Fruit fly (Drosophila melanogaster) whole organism: ENCODE data around the gene CG32523.

Experiments
- CG8478 ChIP-seq: fragments of >200 bp; optimal IDR thresholded peaks from 2 replicates; lab custom pipeline; 2018; ENCODE audit warnings: inconsistent platforms
- Dll ChIP-seq: fragments of >200 bp; optimal IDR thresholded peaks from 2 replicates; lab custom pipeline; 2017
- EcR ChIP-seq, 2 experiments: fragments of >200 bp; optimal IDR thresholded peaks; 2 replicates each; lab custom pipeline; 2017; ENCODE audit warnings: missing biosample characterization in 2 of 2, missing genetic modification characterization in 2 of 2, missing genetic modification reagents in 2 of 2
- pan ChIP-seq: fragments of >200 bp; optimal IDR thresholded peaks from 2 replicates; lab custom pipeline; 2017
- psq ChIP-seq: fragments of >200 bp; optimal IDR thresholded peaks from 2 replicates; lab custom pipeline; 2017
- usp ChIP-seq: fragments of >200 bp; optimal IDR thresholded peaks from 2 replicates; lab custom pipeline; 2017; ENCODE audit warnings: missing biosample characterization, missing genetic modification characterization, mixed read lengths

Gene CG32523

DNA sequence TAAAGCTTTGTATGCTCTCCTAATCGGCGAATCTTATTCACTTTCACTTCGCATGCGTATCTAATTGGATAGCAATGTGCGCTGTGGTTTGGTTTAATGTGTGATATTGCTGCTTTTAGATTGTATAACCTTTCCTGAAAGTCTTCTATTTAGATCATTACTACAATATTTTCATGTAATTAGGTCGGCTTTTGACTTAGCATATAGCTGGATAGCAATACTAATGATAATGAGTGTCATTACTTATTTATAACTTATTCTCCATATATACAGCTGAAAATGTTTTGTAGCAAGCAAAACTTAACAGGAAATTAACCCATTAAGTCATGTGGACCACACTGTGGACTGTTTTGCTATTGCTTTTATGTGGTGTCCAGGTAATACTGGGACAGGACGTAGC lies at the start of gene CG32523:
TSS of gene CG32523 (plus strand) at position 301 of the 400 bp plus-strand sequence.
- TF ChIP-seq Dll (lab: Kevin White, UChicago) (no peak), pan (lab: Kevin White, UChicago) (no peak), EcR (GFP tag; optimal IDR thresholded peaks at IDR 0.05; lab: Kevin White, UChicago) (no peak), psq (lab: Kevin White, UChicago) (no peak), CG8478 (lab: Kevin White, UChicago) (no peak), usp (no peak)

DNA sequence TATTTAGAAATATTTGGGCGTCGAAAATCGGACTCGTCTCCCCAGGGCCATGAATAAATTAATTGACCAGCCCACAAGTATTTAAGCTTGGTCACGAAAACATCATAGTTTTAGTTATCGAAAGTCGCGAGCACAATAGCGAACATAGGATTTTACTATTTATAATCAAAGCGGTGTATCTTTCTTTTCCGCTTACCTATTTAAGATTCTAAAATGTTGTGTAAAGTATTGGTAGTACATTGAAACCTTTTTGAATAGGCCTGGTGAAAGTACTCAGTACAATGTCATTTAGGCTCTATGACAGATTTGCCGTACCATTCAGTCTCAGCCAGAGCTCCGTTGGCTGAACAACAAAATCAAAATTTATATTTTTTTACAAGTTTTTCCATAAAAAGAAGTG lies 24.7 kb upstream of the CG32523 start, which contains the start of gene ccb:
TSS of gene ccb (plus strand) at position 301 of the 400 bp plus-strand sequence.
- no peak for TF ChIP-seq pan (lab: Kevin White, UChicago)
- no peak for TF ChIP-seq EcR (GFP tag; optimal IDR thresholded peaks at IDR 0.05; lab: Kevin White, UChicago)
- TF ChIP-seq psq (lab: Kevin White, UChicago), result no peak
- TF ChIP-seq usp, result no peak
- no peak for TF ChIP-seq Dll (lab: Kevin White, UChicago)
- no peak for TF ChIP-seq CG8478 (lab: Kevin White, UChicago)

DNA sequence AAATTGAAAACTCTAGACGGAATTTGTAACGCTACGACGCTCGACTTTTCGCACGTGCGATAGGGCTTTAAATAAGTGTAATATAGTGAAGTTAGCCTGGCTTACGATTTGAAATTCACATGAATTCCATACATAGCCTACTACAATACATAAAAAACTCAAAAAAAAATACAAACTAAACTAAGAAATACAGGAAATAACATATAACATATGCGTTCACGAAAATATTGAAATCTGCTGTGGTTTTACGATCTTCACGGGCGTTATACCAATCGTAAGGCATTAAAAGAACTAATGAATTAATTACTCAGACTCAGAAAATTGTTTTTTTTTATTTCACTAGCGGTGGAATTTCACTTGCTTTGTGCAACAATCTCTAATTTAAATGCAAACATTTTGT lies 14.4 kb upstream of the CG32523 start, which contains the start of gene CG1724:
TSS of gene CG1724 (minus strand) at position 101 of the 400 bp plus-strand sequence.
- no peak for TF ChIP-seq Dll (lab: Kevin White, UChicago)
- TF ChIP-seq pan (lab: Kevin White, UChicago), result no peak
- no peak for TF ChIP-seq EcR (GFP tag; optimal IDR thresholded peaks at IDR 0.05; lab: Kevin White, UChicago)
- TF ChIP-seq psq (lab: Kevin White, UChicago), result no peak
- TF ChIP-seq CG8478 (lab: Kevin White, UChicago), result no peak
- TF ChIP-seq usp, result no peak

DNA sequence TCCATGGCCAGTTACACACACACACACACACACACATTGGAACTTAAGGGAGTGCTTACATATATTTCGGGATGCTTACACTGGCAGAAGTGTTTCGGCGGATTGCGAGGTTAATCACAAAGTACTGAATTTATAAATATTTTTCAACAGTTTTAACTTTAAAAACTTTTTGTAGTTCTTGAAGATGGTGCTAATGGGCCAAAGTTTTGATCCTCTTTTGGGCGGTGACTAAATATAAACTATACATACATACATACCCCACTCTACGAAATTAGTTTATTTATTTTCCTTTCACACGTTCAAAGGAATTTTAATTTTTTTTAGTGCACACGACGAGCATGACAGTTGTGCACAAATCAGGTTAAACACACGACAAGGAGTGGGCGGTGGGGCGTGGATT lies 8.7 kb downstream of the CG32523 start:
- TF ChIP-seq Dll (lab: Kevin White, UChicago) (no peak), pan (lab: Kevin White, UChicago) (no peak), EcR (GFP tag; optimal IDR thresholded peaks at IDR 0.05; lab: Kevin White, UChicago) (no peak), usp (no peak), CG8478 (lab: Kevin White, UChicago) (no peak), psq (lab: Kevin White, UChicago) (no peak)

DNA sequence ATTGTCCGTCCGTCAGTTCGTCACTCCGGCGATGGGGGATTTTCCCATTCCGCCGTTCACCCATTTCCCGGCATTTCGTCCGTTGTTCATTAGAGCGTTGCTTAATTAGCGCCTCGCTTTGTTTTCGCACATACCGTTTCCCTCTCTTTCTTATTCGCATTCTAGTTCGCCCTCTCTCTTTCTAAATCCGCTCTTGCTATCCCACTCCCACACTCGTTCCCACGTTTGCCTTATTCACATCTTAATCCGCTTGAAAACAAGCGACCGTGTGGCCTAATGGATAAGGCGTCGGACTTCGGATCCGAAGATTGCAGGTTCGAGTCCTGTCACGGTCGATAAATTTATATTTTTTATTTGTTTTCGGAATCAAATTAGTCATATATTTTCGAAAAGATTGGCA lies 14.2 kb downstream of the CG32523 start:
- TF ChIP-seq usp (no peak), CG8478 (lab: Kevin White, UChicago) (peak; percentile 40)

DNA sequence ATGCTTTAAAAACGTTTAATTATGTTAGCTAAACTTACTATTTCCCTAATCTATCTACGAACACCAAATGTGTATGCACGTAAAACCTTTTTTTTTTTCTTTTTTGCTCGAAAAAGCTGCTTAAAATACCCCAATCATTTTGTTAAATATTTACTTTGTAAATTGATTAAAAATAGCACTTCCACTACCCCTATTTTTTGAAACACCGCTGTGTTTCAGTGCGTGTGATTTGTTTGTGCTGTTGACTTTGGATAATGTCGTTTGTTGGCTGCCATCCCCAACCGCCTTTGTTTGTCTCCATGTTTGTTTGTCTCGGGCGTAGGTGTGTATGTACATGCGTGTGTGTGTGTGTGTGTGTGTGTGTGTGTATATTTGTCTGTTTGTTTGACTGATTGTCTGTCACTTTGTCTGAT lies 24.1 kb downstream of the CG32523 start:
- TF ChIP-seq psq (lab: Kevin White, UChicago) (no peak), usp (no peak), EcR (GFP tag; optimal IDR thresholded peaks at IDR 0.05; lab: Kevin White, UChicago) (no peak), CG8478 (lab: Kevin White, UChicago) (no peak), Dll (lab: Kevin White, UChicago) (no peak)

DNA sequence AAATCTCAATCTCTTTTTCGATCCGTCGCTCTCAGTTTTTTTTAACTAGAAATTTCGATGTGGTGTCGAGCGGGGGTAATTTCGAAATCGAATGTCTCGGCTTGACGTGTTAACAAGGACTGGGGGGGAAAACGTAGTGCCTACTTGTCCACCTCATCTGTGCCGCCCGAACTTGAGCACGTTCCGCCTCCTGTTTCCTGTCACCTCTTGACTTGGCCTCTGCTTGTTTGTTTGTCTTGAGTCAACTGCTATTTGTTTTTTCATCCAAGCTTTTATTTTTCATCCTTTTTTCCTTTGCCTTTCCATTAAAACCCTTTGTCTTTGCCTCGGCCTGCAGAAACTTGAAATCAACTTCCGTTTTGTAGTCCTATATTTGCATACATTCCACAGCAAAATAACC lies 33.4 kb downstream of the CG32523 start, which contains the start of gene CG1722:
TSS of gene CG1722 (minus strand) at position 101 of the 400 bp plus-strand sequence.
- no peak for TF ChIP-seq EcR (GFP tag; optimal IDR thresholded peaks at IDR 0.05; lab: Kevin White, UChicago)
- TF ChIP-seq CG8478 (lab: Kevin White, UChicago), result no peak
- no peak for TF ChIP-seq psq (lab: Kevin White, UChicago)
- no peak for TF ChIP-seq pan (lab: Kevin White, UChicago)
- no peak for TF ChIP-seq Dll (lab: Kevin White, UChicago)
- no peak for TF ChIP-seq usp

DNA sequence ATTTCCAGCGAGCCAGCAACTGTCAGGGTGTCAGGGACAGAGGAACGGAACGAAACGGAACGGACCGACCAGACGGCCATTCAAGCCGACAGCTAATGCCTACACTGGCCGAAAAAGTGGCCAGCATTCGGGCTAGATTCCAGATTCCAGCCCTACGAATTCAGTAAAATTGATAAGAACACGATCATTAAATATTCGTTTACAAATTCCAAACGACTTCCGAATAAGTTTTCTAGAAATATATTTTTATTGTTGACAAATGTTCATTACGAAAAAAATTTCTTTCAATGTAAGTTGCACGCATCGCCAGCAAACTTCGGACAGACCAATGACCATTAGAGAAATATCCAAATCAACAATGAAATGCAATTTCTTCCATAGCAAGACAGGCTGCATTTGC lies 47.7 kb downstream of the CG32523 start:
- TF ChIP-seq usp (no peak), Dll (lab: Kevin White, UChicago) (no peak), psq (lab: Kevin White, UChicago) (no peak), pan (lab: Kevin White, UChicago) (no peak), CG8478 (lab: Kevin White, UChicago) (no peak), EcR (GFP tag; optimal IDR thresholded peaks at IDR 0.05; lab: Kevin White, UChicago) (no peak)
